Worm (Caenorhabditis elegans) whole organism, L1 larva: Measurements from ENCODE around the gene C07A4.2.

Experiments
- C16A3.4 ChIP-seq: fragments of 150-350 bp; optimal IDR thresholded peaks from 2 replicates; lab custom pipeline; 2014; ENCODE audit warnings: missing biosample characterization, missing genetic modification characterization
- C34B4.2 ChIP-seq: sonication (generic microtip); optimal IDR thresholded peaks from 2 replicates; lab custom pipeline; 2017; ENCODE audit warnings: mild to moderate bottlenecking, missing genetic modification characterization, missing compliant biosample characterization
- aha-1 ChIP-seq: fragments of 150-350 bp; optimal IDR thresholded peaks from 2 replicates; lab custom pipeline; 2014; ENCODE audit warnings: missing biosample characterization, missing genetic modification characterization
- alr-1 ChIP-seq: fragments of 200-800 bp; sonication (Bioruptor generic); optimal IDR thresholded peaks from 2 replicates; lab custom pipeline; 2018; ENCODE audit warnings: borderline replicate concordance, mild to moderate bottlenecking, missing genetic modification characterization, missing compliant biosample characterization
- aly-2 ChIP-seq: fragments of 150-350 bp; optimal IDR thresholded peaks from 2 replicates; lab custom pipeline; 2014; ENCODE audit warnings: missing biosample characterization, missing genetic modification characterization
- ama-1 ChIP-seq: fragments of 150-350 bp; optimal IDR thresholded peaks from 2 replicates; lab custom pipeline; 2014
- blmp-1 ChIP-seq: fragments of 150-350 bp; optimal IDR thresholded peaks from 2 replicates; lab custom pipeline; 2014; ENCODE audit warnings: missing biosample characterization, missing genetic modification characterization
- ceh-88 ChIP-seq: fragments of 200-800 bp; sonication (Bioruptor generic); IDR thresholded peaks from 2 replicates; pipeline ENCODE4 v1.3.6; 2022; ENCODE audit warnings: missing genetic modification characterization, missing compliant biosample characterization
- ceh-90 ChIP-seq: sonication (generic microtip); optimal IDR thresholded peaks from 2 replicates; lab custom pipeline; 2016; ENCODE audit warnings: missing genetic modification characterization, missing compliant biosample characterization
- efl-1 ChIP-seq, 4 experiments: fragments of 150-350 bp; optimal IDR thresholded peaks in 3 of 4; peaks in 1 of 4; 1 replicate in 1 of 4; 2 replicates in 3 of 4; lab custom pipeline; 2014; ENCODE audit warnings: missing biosample characterization in 2 of 4, missing genetic modification characterization in 2 of 4, missing genetic modification reagents in 2 of 4
- efl-3 ChIP-seq: fragments of 200-800 bp; sonication (Bioruptor generic); optimal IDR thresholded peaks from 2 replicates; lab custom pipeline; 2018; ENCODE audit warnings: mild to moderate bottlenecking, missing genetic modification characterization, missing compliant biosample characterization
- egl-13 ChIP-seq: sonication (generic microtip); optimal IDR thresholded peaks from 2 replicates; lab custom pipeline; 2016; ENCODE audit warnings: missing genotype, missing genetic modification reagents, missing genetic modification characterization, missing compliant biosample characterization
- elt-3 ChIP-seq, 6 experiments: fragments of 150-350 bp in 1 of 6; sonication (generic microtip); optimal IDR thresholded peaks; 2 replicates each; lab custom pipeline; 2017 to 2018; ENCODE audit warnings: missing biosample characterization in 6 of 6, missing genetic modification characterization in 6 of 6, inconsistent platforms in 1 of 6
- fkh-4 ChIP-seq: sonication (generic microtip); optimal IDR thresholded peaks from 2 replicates; lab custom pipeline; 2016; ENCODE audit warnings: missing compliant biosample characterization, missing genetic modification characterization, borderline replicate concordance
- fkh-8 ChIP-seq: sonication (generic microtip); optimal IDR thresholded peaks from 2 replicates; lab custom pipeline; 2016; ENCODE audit warnings: mild to moderate bottlenecking, missing genetic modification characterization, missing compliant biosample characterization
- hpl-2 ChIP-seq: fragments of 150-350 bp; optimal IDR thresholded peaks from 2 replicates; lab custom pipeline; 2014; ENCODE audit warnings: missing biosample characterization, missing genetic modification reagents, missing genetic modification characterization
- lin-14 ChIP-seq: fragments of 200-800 bp; sonication (Bioruptor generic); optimal IDR thresholded peaks from 2 replicates; lab custom pipeline; 2018; ENCODE audit warnings: mild to moderate bottlenecking, missing genetic modification characterization, moderate library complexity, missing compliant biosample characterization
- lin-39 ChIP-seq: fragments of 150-350 bp; optimal IDR thresholded peaks from 2 replicates; lab custom pipeline; 2014; ENCODE audit warnings: missing biosample characterization, missing genetic modification reagents, missing genetic modification characterization
- lsy-2 ChIP-seq, 2 experiments: fragments of 150-350 bp; optimal IDR thresholded peaks; 2 replicates each; lab custom pipeline; 2014; ENCODE audit warnings: missing biosample characterization in 2 of 2, missing genetic modification characterization in 2 of 2
- mef-2 ChIP-seq: fragments of 150-350 bp; optimal IDR thresholded peaks from 2 replicates; lab custom pipeline; 2014; ENCODE audit warnings: missing biosample characterization, missing genetic modification characterization
- nhr-12 ChIP-seq: sonication (generic microtip); optimal IDR thresholded peaks from 2 replicates; lab custom pipeline; 2017; ENCODE audit warnings: missing biosample characterization, missing genetic modification characterization
- nhr-19 ChIP-seq: fragments of 200-800 bp; sonication (Bioruptor generic); conservative IDR thresholded peaks from 2 replicates; pipeline ENCODE4 v1.3.6; 2022; ENCODE audit warnings: missing genetic modification characterization, missing compliant biosample characterization
- nhr-20 ChIP-seq: sonication (generic microtip); optimal IDR thresholded peaks from 2 replicates; lab custom pipeline; 2016; ENCODE audit warnings: mild to moderate bottlenecking, missing genetic modification characterization, missing compliant biosample characterization
- nhr-237 ChIP-seq: fragments of 150-350 bp; optimal IDR thresholded peaks from 2 replicates; lab custom pipeline; 2014; ENCODE audit warnings: missing biosample characterization, missing genetic modification characterization
- nhr-71 ChIP-seq: sonication (generic microtip); optimal IDR thresholded peaks from 2 replicates; lab custom pipeline; 2016; ENCODE audit warnings: mild to moderate bottlenecking, missing genetic modification characterization, moderate library complexity, missing compliant biosample characterization
- nhr-85 ChIP-seq: sonication (generic microtip); peaks from one replicate; lab custom pipeline; 2016; ENCODE audit warnings: missing genetic modification characterization, inconsistent platforms, missing compliant biosample characterization
- pqm-1 ChIP-seq: sonication (generic microtip); optimal IDR thresholded peaks from 3 replicates; lab custom pipeline; 2017; ENCODE audit warnings: missing biosample characterization, missing genetic modification characterization
- rnt-1 ChIP-seq: sonication (generic microtip); optimal IDR thresholded peaks from 2 replicates; lab custom pipeline; 2016; ENCODE audit warnings: mild to moderate bottlenecking, missing genetic modification characterization, moderate library complexity, missing compliant biosample characterization
- skn-1 ChIP-seq: fragments of 150-350 bp; optimal IDR thresholded peaks from 2 replicates; lab custom pipeline; 2014; ENCODE audit warnings: missing biosample characterization, missing genetic modification characterization
- snu-23 ChIP-seq: sonication (generic microtip); optimal IDR thresholded peaks from 2 replicates; lab custom pipeline; 2016; ENCODE audit warnings: missing genetic modification characterization, missing compliant biosample characterization
- sox-4 ChIP-seq: sonication (generic microtip); optimal IDR thresholded peaks from 2 replicates; lab custom pipeline; 2016; ENCODE audit warnings: missing genetic modification characterization, missing compliant biosample characterization
- unc-130 ChIP-seq: fragments of 150-350 bp; optimal IDR thresholded peaks from 2 replicates; lab custom pipeline; 2017; ENCODE audit warnings: missing biosample characterization, missing genetic modification characterization, inconsistent platforms
- xbp-1 ChIP-seq: sonication (generic microtip); optimal IDR thresholded peaks from 2 replicates; lab custom pipeline; 2016; ENCODE audit warnings: missing genetic modification characterization, missing compliant biosample characterization
- zag-1 ChIP-seq: fragments of 150-350 bp; optimal IDR thresholded peaks from 2 replicates; lab custom pipeline; 2014; ENCODE audit warnings: missing biosample characterization, missing genetic modification characterization
- ztf-11 ChIP-seq, 2 experiments: sonication (generic microtip); optimal IDR thresholded peaks; 2 replicates each; lab custom pipeline; 2016 to 2017; ENCODE audit warnings: missing genetic modification characterization in 2 of 2, missing biosample characterization in 1 of 2, missing compliant biosample characterization in 1 of 2
- ztf-4 ChIP-seq: fragments of 150-350 bp; optimal IDR thresholded peaks from 2 replicates; lab custom pipeline; 2014; ENCODE audit warnings: missing biosample characterization, missing genetic modification characterization

C07A4.2 gene

DNA sequence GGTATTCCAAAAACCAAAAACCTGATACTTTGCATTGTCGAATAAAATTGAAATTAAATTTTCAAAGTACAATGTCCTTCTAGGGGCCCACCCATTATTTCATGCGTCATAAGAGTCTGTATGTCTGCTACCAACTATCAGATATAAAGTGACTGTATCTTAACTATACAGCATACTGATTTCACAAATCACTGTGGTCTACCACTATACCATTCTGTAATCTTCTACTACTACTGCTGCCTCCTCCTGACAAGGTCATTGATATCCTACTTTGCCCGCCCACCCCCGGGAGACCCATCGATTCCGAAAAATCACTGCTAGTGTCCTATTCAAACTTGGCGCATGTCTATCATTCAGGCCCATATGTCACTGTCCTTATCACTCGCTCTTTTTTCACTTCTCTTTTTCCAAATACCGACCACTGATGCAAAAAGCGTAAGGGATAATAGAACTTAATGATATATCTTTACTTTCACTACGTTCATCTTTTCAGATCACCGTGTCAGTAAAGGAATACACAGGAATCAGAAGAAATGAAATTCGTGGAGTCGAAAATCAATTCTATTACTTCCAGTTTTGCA, at the start of gene C07A4.2:
TSS of gene C07A4.2 (plus strand) at position 195 of the 581 bp plus-strand sequence.
- TF ChIP-seq blmp-1 (tag; lab: Kevin White, UChicago) (peak; percentile 94), snu-23 (GFP tag; lab: Kevin White, UChicago) (no peak), nhr-85 (tag; lab: Kevin White, UChicago) (peak; percentile 85), ztf-4 (no peak), nhr-19 (GFP tag; lab: Robert Waterston, UW) (no peak), nhr-20 (tag; lab: Kevin White, UChicago) (peak; percentile 46), elt-3 (tag; optimal IDR thresholded peaks at IDR 0.05; lab: Kevin White, UChicago) (peak in 4 of 6 experiments; percentile 5 to 85 (median 45)), ama-1 (no peak), fkh-4 (tag; lab: Kevin White, UChicago) (no peak), lin-14 (peak; percentile 57)

DNA sequence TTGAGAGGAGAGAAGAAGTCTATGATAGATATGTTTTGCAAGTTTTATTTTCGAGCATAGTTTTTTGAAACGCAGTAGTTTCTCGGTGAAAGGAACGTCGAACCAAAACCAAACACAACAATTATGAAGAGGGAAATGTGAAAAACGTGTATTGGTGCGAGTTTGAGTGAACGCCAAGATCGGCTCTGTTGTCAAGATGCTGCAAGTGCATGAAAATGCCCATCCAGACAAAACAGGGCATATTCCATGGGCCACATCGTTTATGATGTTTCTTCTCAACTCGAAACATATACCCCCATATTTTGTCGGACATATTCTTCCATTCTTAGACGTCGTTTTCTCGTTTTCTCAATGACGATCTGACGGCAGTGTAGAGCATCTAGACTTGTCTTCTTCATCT, 49.0 kb upstream of the C07A4.2 start:
- no peak for TF ChIP-seq unc-130 (tag; lab: Kevin White, UChicago)

- TF ChIP-seq alr-1 (tag; lab: Kevin White, UChicago) (no peak), mef-2 (tag; lab: Kevin White, UChicago) (no peak), efl-1 (optimal IDR thresholded peaks at IDR 0.05; lab: Kevin White, UChicago) (no peak), efl-1 (GFP tag; optimal IDR thresholded peaks at IDR 0.05 in 1 of 2; lab: Kevin White, UChicago) (peak in 1 of 2 experiments; percentile 86), ztf-11 (tag; optimal IDR thresholded peaks at IDR 0.05; lab: Kevin White, UChicago) (no peak), snu-23 (GFP tag; lab: Kevin White, UChicago) (peak; percentile 28), lsy-2 (tag; optimal IDR thresholded peaks at IDR 0.05; lab: Kevin White, UChicago) (peak in 1 of 2 experiments; percentile 26), skn-1 (peak; percentile 9), nhr-237 (no peak), ztf-4 (no peak), zag-1 (no peak), aha-1 (tag; lab: Kevin White, UChicago) (no peak), rnt-1 (tag; lab: Kevin White, UChicago) (peak; percentile 40), sox-4 (tag; lab: Kevin White, UChicago) (no peak), unc-130 (tag; lab: Kevin White, UChicago) (peak; percentile 22), nhr-71 (peak; percentile 24), ceh-90 (no peak), C34B4.2 (tag; lab: Kevin White, UChicago) (no peak), fkh-8 (tag; lab: Kevin White, UChicago) (no peak), ceh-88 (GFP tag; lab: Robert Waterston, UW) (no peak), egl-13 (tag; lab: Kevin White, UChicago) (no peak), C16A3.4 (tag; lab: Kevin White, UChicago) (peak; percentile 19)
- TF ChIP-seq, all 84 proteins: peak for 8
These were observed 47.7 kb upstream of the C07A4.2 start for ce11 chrX:10124338-10124737.

- TF ChIP-seq hpl-2, result no peak
- TF ChIP-seq aly-2 (tag; lab: Kevin White, UChicago), result no peak
- no peak for TF ChIP-seq pqm-1 (tag; lab: Kevin White, UChicago)
- peak; percentile 31 for TF ChIP-seq nhr-71
- peak; percentile 68 for TF ChIP-seq lin-14
- peak; percentile 33 for TF ChIP-seq lin-39 (tag; lab: Kevin White, UChicago)
- no peak for TF ChIP-seq efl-3 (GFP tag; lab: Kevin White, UChicago)
- TF ChIP-seq ztf-11 (tag; optimal IDR thresholded peaks at IDR 0.05; lab: Kevin White, UChicago), result no peak
- no peak for TF ChIP-seq aha-1 (tag; lab: Kevin White, UChicago)
- TF ChIP-seq unc-130 (tag; lab: Kevin White, UChicago), result no peak
- TF ChIP-seq nhr-85 (tag; lab: Kevin White, UChicago), result no peak
- no peak for TF ChIP-seq xbp-1 (tag; lab: Kevin White, UChicago)
- no peak for TF ChIP-seq ceh-88 (GFP tag; lab: Robert Waterston, UW)
- peak; percentile 66 for TF ChIP-seq rnt-1 (tag; lab: Kevin White, UChicago)
- TF ChIP-seq nhr-19 (GFP tag; lab: Robert Waterston, UW), result no peak
- TF ChIP-seq zag-1, result no peak
- TF ChIP-seq nhr-12 (tag; lab: Kevin White, UChicago), result no peak
These were observed 41.8 kb upstream of the C07A4.2 start for ce11 chrX:10130159-10130558.
